Worm (Caenorhabditis elegans) whole organism, L4 larva: ENCODE measurements around the gene ZK1127.4.

Experiments
- F37D6.2 ChIP-seq: sonication (generic microtip); optimal IDR thresholded peaks from 2 replicates; lab custom pipeline; 2016; ENCODE audit warnings: mild to moderate bottlenecking, missing genetic modification characterization, missing compliant biosample characterization
- R02D3.7 ChIP-seq: fragments of 150-350 bp; sonication (generic microtip); optimal IDR thresholded peaks from 3 replicates; lab custom pipeline; 2014; ENCODE audit warnings: missing biosample characterization, missing genetic modification characterization
- Y75B8A.6 ChIP-seq: fragments of 200-800 bp; sonication (Bioruptor generic); IDR thresholded peaks from 2 replicates; pipeline ENCODE4 v1.3.6; 2022; ENCODE audit warnings: missing genetic modification reagents, missing genetic modification characterization, missing compliant biosample characterization
- ZK337.2 ChIP-seq: fragments of 200-800 bp; sonication (Bioruptor generic); IDR thresholded peaks from 2 replicates; pipeline ENCODE4 v1.3.6; 2022; ENCODE audit warnings: missing genetic modification reagents, missing genetic modification characterization, missing compliant biosample characterization
- aly-2 ChIP-seq: sonication (generic microtip); optimal IDR thresholded peaks from 2 replicates; lab custom pipeline; 2018; ENCODE audit warnings: missing biosample characterization, missing genetic modification characterization
- ama-1 ChIP-seq: fragments of 150-350 bp; optimal IDR thresholded peaks from 2 replicates; lab custom pipeline; 2014; ENCODE audit warnings: inconsistent platforms, mixed read lengths
- attf-4 ChIP-seq: sonication (generic microtip); optimal IDR thresholded peaks from 3 replicates; lab custom pipeline; 2017; ENCODE audit warnings: missing biosample characterization, missing genetic modification characterization
- ceh-44 ChIP-seq: fragments of 200-800 bp; sonication (Bioruptor generic); IDR thresholded peaks from 2 replicates; pipeline ENCODE4 v1.3.6; 2022; ENCODE audit warnings: missing genetic modification reagents, missing genetic modification characterization, missing compliant biosample characterization
- ceh-62 ChIP-seq: sonication (generic microtip); optimal IDR thresholded peaks from 2 replicates; lab custom pipeline; 2017; ENCODE audit warnings: missing biosample characterization, missing genetic modification characterization
- ceh-82 ChIP-seq: sonication (generic microtip); optimal IDR thresholded peaks from 2 replicates; lab custom pipeline; 2017; ENCODE audit warnings: missing biosample characterization, missing genetic modification characterization
- cey-2 ChIP-seq: sonication (generic microtip); optimal IDR thresholded peaks from 3 replicates; lab custom pipeline; 2017; ENCODE audit warnings: missing genetic modification characterization, mild to moderate bottlenecking, missing compliant biosample characterization, antibody characterized with exemption, borderline replicate concordance; ENCODE audit not compliant: insufficient read depth
- daf-19 ChIP-seq: fragments of 200-800 bp; sonication (Bioruptor generic); conservative IDR thresholded peaks from 2 replicates; pipeline ENCODE4 v1.3.6; 2022; ENCODE audit warnings: missing genetic modification characterization, missing compliant biosample characterization
- dmd-6 ChIP-seq: fragments of 200-800 bp; sonication (Bioruptor generic); IDR thresholded peaks from 2 replicates; pipeline ENCODE4 v1.3.6; 2022; ENCODE audit warnings: missing genetic modification reagents, missing genetic modification characterization, missing compliant biosample characterization
- dpl-1 ChIP-seq: fragments of 150-350 bp; optimal IDR thresholded peaks from 2 replicates; lab custom pipeline; 2014; ENCODE audit warnings: missing biosample characterization, missing genetic modification reagents, missing genetic modification characterization
- duxl-1 ChIP-seq: sonication (generic microtip); optimal IDR thresholded peaks from 2 replicates; lab custom pipeline; 2016; ENCODE audit warnings: mild to moderate bottlenecking, missing genetic modification characterization, moderate library complexity, missing compliant biosample characterization; ENCODE audit not compliant: poor library complexity
- egl-43 ChIP-seq: fragments of 200-800 bp; sonication (Bioruptor generic); IDR thresholded peaks from 2 replicates; pipeline ENCODE4 v1.3.6; 2022; ENCODE audit warnings: missing genetic modification reagents, missing genetic modification characterization, missing compliant biosample characterization
- gei-8 ChIP-seq: fragments of 200-800 bp; sonication (Bioruptor generic); optimal IDR thresholded peaks from 2 replicates; lab custom pipeline; 2018; ENCODE audit warnings: mild to moderate bottlenecking, missing genetic modification characterization, missing compliant biosample characterization
- hlh-11 ChIP-seq: fragments of 200-800 bp; sonication (Bioruptor generic); optimal IDR thresholded peaks from 2 replicates; lab custom pipeline; 2018; ENCODE audit warnings: mild to moderate bottlenecking, missing genetic modification characterization, missing compliant biosample characterization
- hlh-30 ChIP-seq: sonication (generic microtip); optimal IDR thresholded peaks from 2 replicates; lab custom pipeline; 2017; ENCODE audit warnings: antibody characterized with exemption, mild to moderate bottlenecking, missing genetic modification characterization, missing compliant biosample characterization; ENCODE audit not compliant: insufficient read depth
- jun-1 ChIP-seq: fragments of 150-350 bp; optimal IDR thresholded peaks from 2 replicates; lab custom pipeline; 2014; ENCODE audit warnings: missing biosample characterization, missing genetic modification reagents, missing genetic modification characterization
- lin-13 ChIP-seq: fragments of 150-350 bp; optimal IDR thresholded peaks from 2 replicates; lab custom pipeline; 2014; ENCODE audit warnings: missing biosample characterization, missing genetic modification reagents, missing genetic modification characterization
- lir-3 ChIP-seq: sonication (generic microtip); optimal IDR thresholded peaks from 2 replicates; lab custom pipeline; 2016; ENCODE audit warnings: mild to moderate bottlenecking, missing genetic modification characterization, missing compliant biosample characterization
- madf-9 ChIP-seq: fragments of 200-800 bp; sonication (Bioruptor generic); conservative IDR thresholded peaks from 2 replicates; pipeline ENCODE4 v1.3.6; 2022; ENCODE audit warnings: missing genetic modification reagents, missing genetic modification characterization, missing compliant biosample characterization
- mxl-2 ChIP-seq: fragments of 200-800 bp; sonication (Bioruptor generic); conservative IDR thresholded peaks from 2 replicates; pipeline ENCODE4 v1.3.6; 2022; ENCODE audit warnings: missing genetic modification reagents, missing genetic modification characterization, missing compliant biosample characterization
- nhr-11 ChIP-seq: fragments of 150-350 bp; optimal IDR thresholded peaks from 2 replicates; lab custom pipeline; 2014; ENCODE audit warnings: missing biosample characterization, missing genetic modification characterization
- nhr-237 ChIP-seq: sonication (generic microtip); optimal IDR thresholded peaks from 2 replicates; lab custom pipeline; 2017; ENCODE audit warnings: missing biosample characterization, missing genetic modification characterization
- nhr-25 ChIP-seq: sonication (generic microtip); optimal IDR thresholded peaks from 2 replicates; lab custom pipeline; 2017; ENCODE audit warnings: missing genetic modification characterization, mild to moderate bottlenecking, missing compliant biosample characterization, antibody characterized with exemption, moderate library complexity, borderline replicate concordance; ENCODE audit not compliant: insufficient read depth
- nhr-28 ChIP-seq: fragments of 150-350 bp; optimal IDR thresholded peaks from 2 replicates; lab custom pipeline; 2014; ENCODE audit warnings: missing biosample characterization, missing genetic modification characterization
- nhr-41 ChIP-seq: fragments of 200-800 bp; sonication (Bioruptor generic); IDR thresholded peaks from 2 replicates; pipeline ENCODE4 v1.3.6; 2022; ENCODE audit warnings: missing genetic modification reagents, missing genetic modification characterization, missing compliant biosample characterization
- nhr-42 ChIP-seq: fragments of 200-800 bp; sonication (Bioruptor generic); IDR thresholded peaks from 2 replicates; pipeline ENCODE4 v1.3.6; 2022; ENCODE audit warnings: missing genetic modification characterization, missing compliant biosample characterization
- pha-4 ChIP-seq, 2 experiments: fragments of 150-350 bp in 1 of 2; fragments of 200-800 bp in 1 of 2; sonication (Bioruptor generic) in 1 of 2; IDR thresholded peaks in 1 of 2; optimal IDR thresholded peaks in 1 of 2; 2 replicates each; pipeline versions ENCODE4 v1.3.6 to Lab custom; 2014 to 2022; ENCODE audit warnings: missing genetic modification characterization in 2 of 2, missing genetic modification reagents in 2 of 2, missing biosample characterization in 1 of 2, missing compliant biosample characterization in 1 of 2
- php-3 ChIP-seq: fragments of 200-800 bp; sonication (Bioruptor generic); IDR thresholded peaks from 2 replicates; pipeline ENCODE4 v1.3.6; 2022; ENCODE audit warnings: missing genetic modification reagents, missing genetic modification characterization, missing compliant biosample characterization
- sdz-12 ChIP-seq: fragments of 200-800 bp; sonication (Bioruptor generic); optimal IDR thresholded peaks from 2 replicates; lab custom pipeline; 2018; ENCODE audit warnings: mild to moderate bottlenecking, missing genetic modification characterization, missing compliant biosample characterization
- snpc-1.2 ChIP-seq: fragments of 200-800 bp; sonication (Bioruptor generic); IDR thresholded peaks from 2 replicates; pipeline ENCODE4 v1.3.6; 2022; ENCODE audit warnings: missing genetic modification reagents, missing genetic modification characterization, missing compliant biosample characterization
- snpc-4 ChIP-seq: fragments of 150-350 bp; optimal IDR thresholded peaks from 2 replicates; lab custom pipeline; 2014; ENCODE audit warnings: missing biosample characterization, missing genetic modification characterization
- spr-1 ChIP-seq: sonication (generic microtip); optimal IDR thresholded peaks from 2 replicates; lab custom pipeline; 2016; ENCODE audit warnings: mild to moderate bottlenecking, missing genetic modification characterization, missing compliant biosample characterization
- unc-130 ChIP-seq: sonication (generic microtip); optimal IDR thresholded peaks from 2 replicates; lab custom pipeline; 2016; ENCODE audit warnings: missing genetic modification reagents, missing genetic modification characterization, missing compliant biosample characterization
- unc-62 ChIP-seq, 3 experiments: fragments of 150-350 bp in 1 of 3; sonication (generic microtip); optimal IDR thresholded peaks in 2 of 3; peaks in 1 of 3; 1 replicate in 1 of 3; 2 replicates in 2 of 3; lab custom pipeline; 2014 to 2017; ENCODE audit warnings: missing biosample characterization in 3 of 3, missing genetic modification characterization in 3 of 3, missing genetic modification reagents in 3 of 3, missing genotype in 1 of 3
- zfp-3 ChIP-seq: fragments of 200-800 bp; sonication (Bioruptor generic); conservative IDR thresholded peaks from 2 replicates; pipeline ENCODE4 v1.3.6; 2022; ENCODE audit warnings: missing genetic modification reagents, missing genetic modification characterization, missing compliant biosample characterization
- ztf-7 ChIP-seq: fragments of 150-350 bp; optimal IDR thresholded peaks from 2 replicates; lab custom pipeline; 2014; ENCODE audit warnings: missing biosample characterization, missing genetic modification characterization

Gene ZK1127.4

DNA sequence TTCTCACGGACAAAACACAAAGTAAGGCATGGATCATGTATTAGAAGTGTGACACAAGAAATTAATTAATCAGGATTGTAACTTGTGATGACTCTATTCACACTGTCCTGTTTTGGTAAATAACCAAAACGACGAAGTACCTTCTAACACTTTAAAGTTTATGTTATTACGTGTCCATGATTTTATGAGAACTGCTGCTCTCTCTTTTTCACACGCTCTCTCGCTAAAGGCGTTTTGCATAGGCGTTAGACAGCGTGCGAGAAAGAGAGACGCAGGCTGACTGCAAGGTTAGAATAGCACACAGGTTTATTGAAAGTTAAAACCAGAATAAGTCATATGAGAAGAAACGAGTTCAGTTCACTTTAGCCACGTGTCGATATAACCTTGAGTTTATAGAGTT is 36.3 kb downstream of the ZK1127.4 start:
- TF ChIP-seq hlh-30 (tag; lab: Kevin White, UChicago) (peak; percentile 37), nhr-42 (GFP tag; lab: Robert Waterston, UW) (no peak)

DNA sequence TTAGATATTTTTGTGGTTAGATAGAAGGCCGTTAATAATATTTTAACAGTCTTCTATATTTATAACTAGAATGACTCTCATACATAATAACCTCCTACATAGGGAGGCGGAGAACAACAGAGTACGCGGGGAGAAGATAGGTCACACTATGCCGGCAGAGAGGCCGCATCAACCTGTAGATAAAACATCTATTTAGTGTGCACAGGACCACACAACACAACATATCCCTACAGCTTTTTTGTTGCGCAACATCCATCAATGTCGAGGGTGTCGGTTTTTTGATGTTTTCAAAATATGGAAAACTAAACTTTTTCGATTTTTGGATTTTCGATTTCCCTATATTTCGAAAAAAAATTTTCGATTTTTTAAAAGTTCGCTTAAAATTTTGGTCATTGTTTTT is 37.1 kb downstream of the ZK1127.4 start:
- TF ChIP-seq ceh-44 (GFP tag; lab: Robert Waterston, UW) (no peak), gei-8 (no peak), ceh-82 (tag; lab: Kevin White, UChicago) (no peak), snpc-4 (tag; lab: Kevin White, UChicago) (no peak), spr-1 (tag; lab: Kevin White, UChicago) (no peak), sdz-12 (GFP tag; lab: Kevin White, UChicago) (no peak), nhr-237 (tag; lab: Kevin White, UChicago) (no peak), ZK337.2 (GFP tag; lab: Robert Waterston, UW) (no peak), lir-3 (tag; lab: Kevin White, UChicago) (no peak), mxl-2 (no peak), unc-130 (GFP tag; lab: Kevin White, UChicago) (no peak), ama-1 (lab: Kevin White, UChicago) (no peak)

DNA sequence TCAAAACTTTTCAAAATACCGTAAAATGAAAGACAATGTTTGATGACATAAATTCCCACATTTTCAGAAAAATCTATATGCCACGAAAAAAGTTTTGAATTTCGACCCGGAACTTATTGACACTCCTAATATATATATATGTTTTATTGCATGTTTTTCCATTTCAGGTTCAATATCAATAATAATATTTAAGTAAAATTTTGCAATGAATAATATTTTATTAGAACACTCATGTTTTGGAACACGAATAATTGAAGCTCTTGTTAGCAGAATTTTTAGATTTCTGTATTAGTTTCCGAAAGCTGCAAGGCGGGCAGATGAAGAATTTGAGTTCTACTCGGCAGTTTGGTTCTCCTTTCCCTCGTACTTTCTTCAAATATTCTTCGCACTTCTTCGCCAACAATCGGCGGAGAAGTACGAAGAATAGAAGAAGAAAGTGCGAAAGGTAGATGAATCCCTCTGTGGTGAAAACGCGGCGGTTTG is 39.6 kb downstream of the ZK1127.4 start, which contains the start of gene T02G5.3:
TSS of gene T02G5.3 (plus strand) at position 51 of the 483 bp plus-strand sequence.
- TF ChIP-seq jun-1 (tag; lab: Kevin White, UChicago) (no peak), snpc-4 (tag; lab: Kevin White, UChicago) (no peak), duxl-1 (tag; lab: Kevin White, UChicago) (no peak), nhr-41 (GFP tag; lab: Robert Waterston, UW) (no peak), madf-9 (GFP tag; lab: Robert Waterston, UW) (no peak), R02D3.7 (tag; lab: Kevin White, UChicago) (no peak), snpc-1.2 (GFP tag; lab: Robert Waterston, UW) (no peak)

DNA sequence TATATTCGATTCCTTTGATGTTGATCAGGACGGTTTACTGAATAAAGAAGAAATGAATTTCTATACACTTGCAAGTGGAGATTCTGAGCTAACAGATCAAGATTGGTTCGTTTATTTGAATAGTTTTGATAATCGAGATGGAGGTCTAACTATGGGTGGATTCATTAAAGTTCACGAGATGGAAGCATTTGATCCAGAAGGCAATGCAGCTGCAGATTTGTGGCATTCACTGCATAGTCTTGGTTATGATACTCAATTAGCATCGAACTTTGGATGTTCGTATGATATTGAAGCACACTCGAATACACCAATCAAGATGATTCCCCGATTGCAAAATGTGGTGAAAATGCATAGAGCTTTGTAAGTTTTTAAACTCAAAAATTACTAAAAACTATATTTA is 42.2 kb downstream of the ZK1127.4 start:
- TF ChIP-seq php-3 (no peak), aly-2 (tag; lab: Kevin White, UChicago) (no peak), daf-19 (GFP tag; lab: Robert Waterston, UW) (no peak), unc-62 (GFP tag; optimal IDR thresholded peaks at IDR 0.05 in 1 of 2; lab: Kevin White, UChicago) (no peak), unc-62 (tag; optimal IDR thresholded peaks at IDR 0.05; lab: Kevin White, UChicago) (no peak)

DNA sequence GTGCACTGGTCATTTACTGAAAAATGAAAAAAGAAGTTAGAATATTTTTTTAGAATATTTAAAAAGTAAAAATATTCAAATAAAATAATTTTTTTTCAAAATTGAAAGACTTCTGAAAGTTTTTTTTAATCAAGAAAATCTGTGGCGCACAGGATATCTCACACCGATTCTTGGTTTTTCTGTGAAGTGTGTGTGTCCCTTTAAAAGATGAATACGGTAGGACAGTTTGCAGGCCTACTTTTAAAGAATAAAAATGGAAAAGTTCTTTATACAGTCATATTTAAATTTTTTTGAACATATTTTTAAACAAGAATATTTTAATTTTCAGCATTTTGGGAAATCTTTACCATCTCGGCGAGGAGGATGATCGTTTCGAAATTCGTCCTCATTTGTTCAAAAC is 44.8 kb downstream of the ZK1127.4 start, which contains the start of gene mct-5:
TSS of gene mct-5 (minus strand) at position 16 of the 400 bp plus-strand sequence.
- TF ChIP-seq F37D6.2 (no peak), dpl-1 (GFP tag; lab: Kevin White, UChicago) (no peak), unc-130 (GFP tag; lab: Kevin White, UChicago) (no peak), attf-4 (tag; lab: Kevin White, UChicago) (no peak), egl-43 (GFP tag; lab: Robert Waterston, UW) (no peak), nhr-28 (tag; lab: Kevin White, UChicago) (no peak), nhr-25 (no peak), cey-2 (tag; lab: Kevin White, UChicago) (no peak), pha-4 (GFP tag; IDR thresholded peaks at IDR 0.05; lab: Robert Waterston, UW) (no peak), pha-4 (tag; optimal IDR thresholded peaks at IDR 0.05; lab: Kevin White, UChicago) (no peak), Y75B8A.6 (GFP tag; lab: Robert Waterston, UW) (no peak), nhr-41 (GFP tag; lab: Robert Waterston, UW) (no peak), zfp-3 (GFP tag; lab: Robert Waterston, UW) (no peak), hlh-11 (tag; lab: Kevin White, UChicago) (no peak), spr-1 (tag; lab: Kevin White, UChicago) (no peak), ceh-62 (tag; lab: Kevin White, UChicago) (no peak), ztf-7 (tag; lab: Kevin White, UChicago) (no peak), nhr-11 (no peak), lin-13 (GFP tag; lab: Kevin White, UChicago) (no peak), dmd-6 (GFP tag; lab: Robert Waterston, UW) (no peak)
